Worm (Caenorhabditis elegans) whole organism, late embryonic: ENCODE results near the gene col-153.

Experiments
- C08G9.2 ChIP-seq: sonication (generic microtip); optimal IDR thresholded peaks from 2 replicates; lab custom pipeline; 2016; ENCODE audit warnings: mild to moderate bottlenecking, missing genetic modification characterization, moderate library complexity, missing compliant biosample characterization
- Y22D7AL.16 ChIP-seq: sonication (generic microtip); optimal IDR thresholded peaks from 2 replicates; lab custom pipeline; 2016; ENCODE audit warnings: missing genetic modification characterization, missing compliant biosample characterization
- ahr-1 ChIP-seq: sonication (generic microtip); optimal IDR thresholded peaks from 2 replicates; lab custom pipeline; 2016; ENCODE audit warnings: missing genetic modification characterization, missing compliant biosample characterization
- ceh-14 ChIP-seq: sonication (generic microtip); optimal IDR thresholded peaks from 2 replicates; lab custom pipeline; 2016; ENCODE audit warnings: missing genotype, missing genetic modification characterization, missing compliant biosample characterization
- ceh-2 ChIP-seq: sonication (generic microtip); optimal IDR thresholded peaks from 2 replicates; lab custom pipeline; 2016; ENCODE audit warnings: missing genotype, missing genetic modification characterization, missing compliant biosample characterization
- ceh-24 ChIP-seq: sonication (generic microtip); optimal IDR thresholded peaks from 2 replicates; lab custom pipeline; 2016; ENCODE audit warnings: mild to moderate bottlenecking, missing genetic modification characterization, missing compliant biosample characterization
- ceh-9 ChIP-seq: sonication (generic microtip); optimal IDR thresholded peaks from 2 replicates; lab custom pipeline; 2016; ENCODE audit warnings: mild to moderate bottlenecking, missing genetic modification characterization, inconsistent platforms, missing compliant biosample characterization
- che-1 ChIP-seq: sonication (generic microtip); optimal IDR thresholded peaks from 2 replicates; lab custom pipeline; 2016; ENCODE audit warnings: mild to moderate bottlenecking, missing genetic modification characterization, missing compliant biosample characterization
- ets-4 ChIP-seq: sonication (generic microtip); optimal IDR thresholded peaks from 2 replicates; lab custom pipeline; 2016; ENCODE audit warnings: missing genetic modification characterization, missing compliant biosample characterization
- eyg-1 ChIP-seq: sonication (generic microtip); optimal IDR thresholded peaks from 2 replicates; lab custom pipeline; 2016; ENCODE audit warnings: missing genotype, missing genetic modification characterization, missing compliant biosample characterization
- fax-1 ChIP-seq: sonication (generic microtip); optimal IDR thresholded peaks from 2 replicates; lab custom pipeline; 2016; ENCODE audit warnings: missing genotype, missing genetic modification characterization, missing compliant biosample characterization
- fkh-10 ChIP-seq: fragments of 150-350 bp; optimal IDR thresholded peaks from 2 replicates; lab custom pipeline; 2014; ENCODE audit warnings: missing biosample characterization, missing genetic modification reagents, missing genetic modification characterization
- fkh-6 ChIP-seq: sonication (generic microtip); optimal IDR thresholded peaks from 2 replicates; lab custom pipeline; 2016; ENCODE audit warnings: missing genetic modification characterization, missing compliant biosample characterization
- hlh-30 ChIP-seq: sonication (generic microtip); optimal IDR thresholded peaks from 2 replicates; lab custom pipeline; 2017; ENCODE audit warnings: antibody characterized with exemption, missing genetic modification characterization, missing compliant biosample characterization; ENCODE audit not compliant: insufficient read depth
- hlh-6 ChIP-seq: sonication (generic microtip); optimal IDR thresholded peaks from 2 replicates; lab custom pipeline; 2016; ENCODE audit warnings: missing genotype, missing genetic modification characterization, missing compliant biosample characterization
- madf-2 ChIP-seq: sonication (generic microtip); optimal IDR thresholded peaks from 2 replicates; lab custom pipeline; 2017; ENCODE audit warnings: missing genetic modification characterization, missing compliant biosample characterization
- mec-3 ChIP-seq: sonication (generic microtip); optimal IDR thresholded peaks from 2 replicates; lab custom pipeline; 2016; ENCODE audit warnings: borderline replicate concordance, missing genetic modification characterization, missing compliant biosample characterization
- nfya-1 ChIP-seq: sonication (generic microtip); optimal IDR thresholded peaks from 2 replicates; lab custom pipeline; 2017; ENCODE audit warnings: missing genetic modification characterization, mild to moderate bottlenecking, missing compliant biosample characterization, antibody characterized with exemption, moderate library complexity
- npax-4 ChIP-seq: sonication (generic microtip); optimal IDR thresholded peaks from 2 replicates; lab custom pipeline; 2016; ENCODE audit warnings: missing genetic modification characterization, missing compliant biosample characterization
- pag-3 ChIP-seq: sonication (generic microtip); optimal IDR thresholded peaks from 2 replicates; lab custom pipeline; 2016; ENCODE audit warnings: missing compliant biosample characterization, missing genetic modification characterization, borderline replicate concordance
- pat-9 ChIP-seq: fragments of 200-800 bp; sonication (Bioruptor generic); optimal IDR thresholded peaks from 2 replicates; lab custom pipeline; 2018; ENCODE audit warnings: mild to moderate bottlenecking, missing genetic modification characterization, moderate library complexity, missing compliant biosample characterization
- pax-1 ChIP-seq: fragments of 150-350 bp; optimal IDR thresholded peaks from 2 replicates; lab custom pipeline; 2014; ENCODE audit warnings: missing biosample characterization, missing genetic modification characterization
- pqm-1 ChIP-seq: sonication (generic microtip); optimal IDR thresholded peaks from 2 replicates; lab custom pipeline; 2016; ENCODE audit warnings: missing genetic modification characterization, missing compliant biosample characterization
- pros-1 ChIP-seq: fragments of 150-350 bp; optimal IDR thresholded peaks from 2 replicates; lab custom pipeline; 2014; ENCODE audit warnings: missing biosample characterization, missing genetic modification reagents, missing genetic modification characterization
- ref-2 ChIP-seq: sonication (generic microtip); optimal IDR thresholded peaks from 2 replicates; lab custom pipeline; 2016; ENCODE audit warnings: missing genetic modification characterization, missing compliant biosample characterization
- sdc-2 ChIP-seq: sonication (generic microtip); optimal IDR thresholded peaks from 2 replicates; lab custom pipeline; 2016; ENCODE audit warnings: missing genotype, missing genetic modification characterization, missing compliant biosample characterization
- sox-4 ChIP-seq: sonication (generic microtip); optimal IDR thresholded peaks from 2 replicates; lab custom pipeline; 2017; ENCODE audit warnings: mild to moderate bottlenecking, missing genetic modification characterization, inconsistent platforms, missing compliant biosample characterization
- syd-9 ChIP-seq: sonication (generic microtip); optimal IDR thresholded peaks from 2 replicates; lab custom pipeline; 2016; ENCODE audit warnings: mild to moderate bottlenecking, missing genetic modification characterization, moderate library complexity, missing compliant biosample characterization
- tbx-7 ChIP-seq: sonication (generic microtip); optimal IDR thresholded peaks from 2 replicates; lab custom pipeline; 2016; ENCODE audit warnings: missing genotype, missing genetic modification characterization, missing compliant biosample characterization
- unc-3 ChIP-seq, 2 experiments: fragments of 200-800 bp in 1 of 2; sonication (Bioruptor generic) in 1 of 2; sonication (generic microtip) in 1 of 2; conservative IDR thresholded peaks in 1 of 2; optimal IDR thresholded peaks in 1 of 2; 2 replicates each; pipeline versions ENCODE4 v1.3.6 to Lab custom; 2016 to 2022; ENCODE audit warnings: missing compliant biosample characterization in 2 of 2, missing genetic modification characterization in 2 of 2, missing genetic modification reagents in 1 of 2
- unc-42 ChIP-seq: sonication (generic microtip); optimal IDR thresholded peaks from 2 replicates; lab custom pipeline; 2016; ENCODE audit warnings: missing genotype, missing genetic modification characterization, missing compliant biosample characterization
- unc-86 ChIP-seq: sonication (generic microtip); optimal IDR thresholded peaks from 2 replicates; lab custom pipeline; 2016; ENCODE audit warnings: missing genetic modification characterization, missing compliant biosample characterization
- zip-5 ChIP-seq: sonication (generic microtip); optimal IDR thresholded peaks from 2 replicates; lab custom pipeline; 2016; ENCODE audit warnings: missing genetic modification characterization, missing compliant biosample characterization

col-153 gene

DNA sequence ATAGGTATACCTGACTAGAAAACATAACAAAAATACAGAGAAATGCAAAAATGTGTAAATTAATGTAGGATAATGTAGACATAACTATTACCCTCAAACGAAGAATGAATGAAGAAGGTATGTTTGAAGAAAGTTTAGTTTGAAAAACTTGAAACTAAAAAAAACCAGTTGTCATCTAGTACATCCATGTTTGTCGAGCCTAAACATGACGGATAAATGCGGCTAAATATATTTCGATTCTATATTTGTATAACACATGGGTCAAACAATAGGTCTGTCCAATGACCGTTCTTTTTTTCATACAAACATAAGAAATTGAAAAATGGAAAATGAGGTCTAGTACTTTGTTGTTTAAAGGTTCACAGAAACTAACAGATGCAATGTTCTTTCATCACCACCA is 20.5 kb downstream of the col-153 start, which contains the start of gene F17C11.22:
Gene F17C11.22 (minus strand): TSS at position 101 of the 400 bp plus-strand sequence.
- no peak for TF ChIP-seq pat-9 (tag; lab: Kevin White, UChicago)

DNA sequence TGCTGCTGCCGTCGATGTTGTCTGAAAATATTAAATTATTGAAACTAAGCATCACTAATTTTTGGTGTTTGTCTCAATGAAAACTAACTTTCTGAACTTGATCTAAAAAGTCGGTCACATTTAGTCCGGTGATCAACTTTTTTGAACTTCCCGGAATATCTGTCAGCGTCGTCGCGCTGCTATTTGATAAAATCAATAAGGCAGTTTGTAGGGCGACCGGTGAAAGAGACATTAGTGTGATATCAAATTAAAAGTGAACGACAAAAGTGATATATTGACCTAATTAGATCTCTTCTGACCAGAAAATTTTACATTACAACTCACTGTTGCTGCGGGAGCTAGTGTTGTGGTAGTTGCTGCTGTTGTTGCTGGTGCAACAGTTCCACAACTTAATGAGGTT is 21.3 kb downstream of the col-153 start:
- no peak for TF ChIP-seq ahr-1 (tag; lab: Kevin White, UChicago)
- TF ChIP-seq sdc-2 (tag; lab: Kevin White, UChicago): no peak
- TF ChIP-seq pax-1 (tag; lab: Kevin White, UChicago): no peak
- no peak for TF ChIP-seq fkh-6 (tag; lab: Kevin White, UChicago)
- TF ChIP-seq C08G9.2 (tag; lab: Kevin White, UChicago): no peak
- no peak for TF ChIP-seq che-1 (tag; lab: Kevin White, UChicago)
- TF ChIP-seq syd-9 (tag; lab: Kevin White, UChicago): no peak
- TF ChIP-seq hlh-6 (tag; lab: Kevin White, UChicago): no peak
- TF ChIP-seq pag-3: no peak
- no peak for TF ChIP-seq ceh-14
- no peak for TF ChIP-seq pqm-1 (tag; lab: Kevin White, UChicago)
- no peak for TF ChIP-seq pros-1
- TF ChIP-seq ceh-2: no peak
- no peak for TF ChIP-seq hlh-30 (tag; lab: Kevin White, UChicago)

DNA sequence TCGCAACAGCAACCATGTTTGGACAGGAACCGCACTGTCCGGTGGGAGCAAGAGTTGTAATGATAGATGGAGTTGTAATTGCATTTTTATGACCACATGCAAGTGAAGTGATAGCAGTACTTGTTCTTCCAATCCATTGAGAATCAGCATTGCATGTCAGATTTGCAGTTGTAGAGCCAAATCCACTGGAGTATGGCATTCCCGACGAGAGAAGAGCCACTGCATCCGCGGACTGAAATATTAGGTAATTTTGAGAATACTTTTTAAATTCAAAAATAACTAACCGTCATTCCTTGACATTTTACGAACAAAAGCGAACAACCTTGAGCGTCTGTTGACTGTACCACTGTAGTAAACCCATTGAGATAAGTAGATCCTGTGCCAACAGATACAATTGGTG is 25.5 kb downstream of the col-153 start:
- no peak for TF ChIP-seq sdc-2 (tag; lab: Kevin White, UChicago)
- TF ChIP-seq, all 69 proteins: peak for 0

- TF ChIP-seq eyg-1 (tag; lab: Kevin White, UChicago) (no peak), fax-1 (tag; lab: Kevin White, UChicago) (no peak), zip-5 (tag; lab: Kevin White, UChicago) (no peak), fkh-10 (no peak), ets-4 (tag; lab: Kevin White, UChicago) (no peak), sdc-2 (tag; lab: Kevin White, UChicago) (no peak), Y22D7AL.16 (tag; lab: Kevin White, UChicago) (no peak), mec-3 (tag; lab: Kevin White, UChicago) (no peak), pros-1 (no peak), unc-86 (tag; lab: Kevin White, UChicago) (no peak)
These were observed 31.5 kb downstream of the col-153 start, which contains the start of gene fig-1 for ce11 chrV:10981113-10981512. Gene fig-1 (minus strand): TSS chrV:10981213.

DNA sequence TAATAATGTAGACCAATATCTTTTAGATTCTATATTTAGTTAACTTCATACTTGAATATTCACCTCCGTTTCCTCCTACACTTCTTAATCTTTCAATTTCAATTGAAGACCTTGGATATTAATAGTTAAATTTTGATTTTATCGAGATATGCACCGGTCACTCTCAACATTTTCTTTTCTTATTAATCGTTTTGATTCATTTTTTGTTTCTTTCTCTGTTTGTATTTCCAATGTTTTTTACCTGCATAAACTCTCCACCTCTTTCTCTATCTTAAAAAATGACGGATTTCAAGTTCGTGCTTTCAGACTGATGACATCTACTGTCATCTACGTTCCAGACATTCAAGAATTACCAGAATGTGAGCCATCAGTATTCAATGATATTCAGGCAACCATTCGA is 42.2 kb downstream of the col-153 start, which contains the start of gene frpr-9:
Gene frpr-9 (plus strand): TSS at position 301 of the 400 bp plus-strand sequence.
- TF ChIP-seq unc-42 (tag; lab: Kevin White, UChicago): no peak
- TF ChIP-seq madf-2 (tag; lab: Kevin White, UChicago): no peak
- no peak for TF ChIP-seq hlh-6 (tag; lab: Kevin White, UChicago)
- no peak for TF ChIP-seq fax-1 (tag; lab: Kevin White, UChicago)
- no peak for TF ChIP-seq ref-2 (tag; lab: Kevin White, UChicago)
- no peak for TF ChIP-seq unc-3 (GFP tag; conservative IDR thresholded peaks at IDR 0.05; lab: Robert Waterston, UW)
- no peak for TF ChIP-seq unc-3 (tag; optimal IDR thresholded peaks at IDR 0.05; lab: Kevin White, UChicago)
- TF ChIP-seq, all 69 proteins: peak for 0

ce11 chrV:10998797-10999196 is 49.2 kb downstream of the col-153 start, which contains the start of gene F53B7.7:
Gene F53B7.7 (plus strand): TSS chrV:10999097.
- no peak for TF ChIP-seq C08G9.2 (tag; lab: Kevin White, UChicago)
- no peak for TF ChIP-seq pros-1
- no peak for TF ChIP-seq ceh-9 (tag; lab: Kevin White, UChicago)
- TF ChIP-seq unc-86 (tag; lab: Kevin White, UChicago): no peak
- TF ChIP-seq npax-4 (tag; lab: Kevin White, UChicago): no peak
- no peak for TF ChIP-seq syd-9 (tag; lab: Kevin White, UChicago)
- no peak for TF ChIP-seq sox-4 (tag; lab: Kevin White, UChicago)
- no peak for TF ChIP-seq ceh-2
- no peak for TF ChIP-seq ceh-24
- no peak for TF ChIP-seq nfya-1
- TF ChIP-seq tbx-7 (tag; lab: Kevin White, UChicago): no peak
- TF ChIP-seq Y22D7AL.16 (tag; lab: Kevin White, UChicago): no peak
- TF ChIP-seq, all 69 proteins: peak for 0
